Worm (Caenorhabditis elegans) whole organism, mixed stage, embryonic: Measurements from ENCODE around the gene chc-1.

Experiments used
- M03D4.4 ChIP-seq: sonication (generic microtip); optimal IDR thresholded peaks from 2 replicates; lab custom pipeline; 2017; ENCODE audit warnings: mild to moderate bottlenecking, missing genetic modification characterization, missing compliant biosample characterization
- bed-3 ChIP-seq: fragments of 200-800 bp; sonication (Bioruptor generic); optimal IDR thresholded peaks from 3 replicates; lab custom pipeline; 2018; ENCODE audit warnings: mild to moderate bottlenecking, missing genetic modification characterization, moderate library complexity, missing compliant biosample characterization
- blmp-1 ChIP-seq: fragments of 150-350 bp; optimal IDR thresholded peaks from 2 replicates; lab custom pipeline; 2014; ENCODE audit warnings: missing biosample characterization, missing genetic modification characterization
- ceh-39 ChIP-seq: fragments of 150-350 bp; optimal IDR thresholded peaks from 2 replicates; lab custom pipeline; 2014; ENCODE audit warnings: missing biosample characterization, missing genetic modification characterization
- ceh-43 ChIP-seq: fragments of 200-800 bp; sonication (Bioruptor generic); optimal IDR thresholded peaks from 2 replicates; lab custom pipeline; 2018; ENCODE audit warnings: mild to moderate bottlenecking, missing genetic modification characterization, moderate library complexity, missing compliant biosample characterization
- ceh-83 ChIP-seq: fragments of 200-800 bp; sonication (Bioruptor generic); optimal IDR thresholded peaks from 2 replicates; lab custom pipeline; 2018; ENCODE audit warnings: mild to moderate bottlenecking, missing genetic modification characterization, missing compliant biosample characterization
- ces-1 ChIP-seq: fragments of 150-350 bp; optimal IDR thresholded peaks from 2 replicates; lab custom pipeline; 2014; ENCODE audit warnings: missing biosample characterization, missing genetic modification reagents, missing genetic modification characterization
- cnd-1 ChIP-seq: fragments of 200-800 bp; sonication (Bioruptor generic); optimal IDR thresholded peaks from 2 replicates; lab custom pipeline; 2018; ENCODE audit warnings: mild to moderate bottlenecking, missing genetic modification characterization, missing compliant biosample characterization
- drap-1 ChIP-seq: fragments of 200-800 bp; sonication (Bioruptor generic); optimal IDR thresholded peaks from 3 replicates; lab custom pipeline; 2018; ENCODE audit warnings: mild to moderate bottlenecking, missing genetic modification characterization, missing compliant biosample characterization
- elt-3 ChIP-seq: fragments of 150-350 bp; optimal IDR thresholded peaks from 2 replicates; lab custom pipeline; 2014; ENCODE audit warnings: missing biosample characterization, missing genetic modification characterization
- flh-1 ChIP-seq: fragments of 200-800 bp; sonication (Bioruptor generic); optimal IDR thresholded peaks from 2 replicates; lab custom pipeline; 2018; ENCODE audit warnings: mild to moderate bottlenecking, missing genetic modification characterization, moderate library complexity, missing compliant biosample characterization
- ham-2 ChIP-seq: fragments of 200-800 bp; sonication (Bioruptor generic); optimal IDR thresholded peaks from 2 replicates; lab custom pipeline; 2018; ENCODE audit warnings: mild to moderate bottlenecking, missing genetic modification characterization, missing compliant biosample characterization
- hlh-1 ChIP-seq: fragments of 150-350 bp; optimal IDR thresholded peaks from 2 replicates; lab custom pipeline; 2014; ENCODE audit warnings: missing biosample characterization, missing genetic modification reagents, missing genetic modification characterization
- lin-13 ChIP-seq: fragments of 150-350 bp; optimal IDR thresholded peaks from 2 replicates; lab custom pipeline; 2014; ENCODE audit warnings: missing biosample characterization, missing genetic modification characterization
- lin-32 ChIP-seq: fragments of 200-800 bp; sonication (Bioruptor generic); optimal IDR thresholded peaks from 2 replicates; lab custom pipeline; 2018; ENCODE audit warnings: mild to moderate bottlenecking, missing genetic modification characterization, missing compliant biosample characterization
- lsy-2 ChIP-seq: fragments of 150-350 bp; optimal IDR thresholded peaks from 2 replicates; lab custom pipeline; 2014; ENCODE audit warnings: missing biosample characterization, missing genetic modification characterization
- mab-5 ChIP-seq: fragments of 150-350 bp; optimal IDR thresholded peaks from 2 replicates; lab custom pipeline; 2014; ENCODE audit warnings: missing biosample characterization, missing genetic modification characterization
- mep-1 ChIP-seq: fragments of 150-350 bp; optimal IDR thresholded peaks from 2 replicates; lab custom pipeline; 2017; ENCODE audit warnings: missing biosample characterization, missing genetic modification reagents, missing genetic modification characterization, inconsistent platforms
- mls-2 ChIP-seq: sonication (generic microtip); optimal IDR thresholded peaks from 2 replicates; lab custom pipeline; 2016; ENCODE audit warnings: mild to moderate bottlenecking, missing genetic modification characterization, moderate library complexity, missing compliant biosample characterization
- nhr-12 ChIP-seq: fragments of 150-350 bp; optimal IDR thresholded peaks from 2 replicates; lab custom pipeline; 2014; ENCODE audit warnings: missing biosample characterization, missing genetic modification characterization
- nhr-2 ChIP-seq: fragments of 150-350 bp; optimal IDR thresholded peaks from 2 replicates; lab custom pipeline; 2014; ENCODE audit warnings: missing biosample characterization, missing genetic modification characterization
- nhr-237 ChIP-seq: fragments of 150-350 bp; optimal IDR thresholded peaks from 2 replicates; lab custom pipeline; 2014; ENCODE audit warnings: missing biosample characterization, missing genetic modification characterization
- nhr-28 ChIP-seq: fragments of 150-350 bp; optimal IDR thresholded peaks from 2 replicates; lab custom pipeline; 2014; ENCODE audit warnings: missing biosample characterization, missing genetic modification characterization
- nhr-76 ChIP-seq: sonication (generic microtip); optimal IDR thresholded peaks from 2 replicates; lab custom pipeline; 2017; ENCODE audit warnings: missing biosample characterization, missing genetic modification characterization
- pha-4 ChIP-seq: fragments of 150-350 bp; optimal IDR thresholded peaks from 2 replicates; lab custom pipeline; 2018; ENCODE audit warnings: missing biosample characterization, missing genetic modification reagents, missing genetic modification characterization
- sem-2 ChIP-seq: fragments of 200-800 bp; sonication (Bioruptor generic); optimal IDR thresholded peaks from 2 replicates; lab custom pipeline; 2018; ENCODE audit warnings: mild to moderate bottlenecking, missing genetic modification characterization, missing compliant biosample characterization
- snpc-4 ChIP-seq: fragments of 150-350 bp; optimal IDR thresholded peaks from 2 replicates; lab custom pipeline; 2014; ENCODE audit warnings: missing biosample characterization, missing genetic modification characterization
- sptf-1 ChIP-seq: sonication (generic microtip); optimal IDR thresholded peaks from 2 replicates; lab custom pipeline; 2017; ENCODE audit warnings: mild to moderate bottlenecking, missing genetic modification characterization, moderate library complexity, missing compliant biosample characterization
- tbx-8 ChIP-seq: fragments of 200-800 bp; sonication (Bioruptor generic); optimal IDR thresholded peaks from 2 replicates; lab custom pipeline; 2018; ENCODE audit warnings: mild to moderate bottlenecking, missing genetic modification characterization, moderate library complexity, missing compliant biosample characterization
- unc-120 ChIP-seq: sonication (generic microtip); optimal IDR thresholded peaks from 2 replicates; lab custom pipeline; 2017; ENCODE audit warnings: missing genetic modification characterization, missing compliant biosample characterization; ENCODE audit not compliant: poor library complexity, severe bottlenecking
- unc-39 ChIP-seq: fragments of 150-350 bp; optimal IDR thresholded peaks from 2 replicates; lab custom pipeline; 2014; ENCODE audit warnings: missing biosample characterization, missing genetic modification characterization
- unc-62 ChIP-seq: fragments of 150-350 bp; optimal IDR thresholded peaks from 2 replicates; lab custom pipeline; 2014; ENCODE audit warnings: missing biosample characterization, missing genetic modification reagents, missing genetic modification characterization
- zip-8 ChIP-seq: fragments of 150-350 bp; optimal IDR thresholded peaks from 2 replicates; lab custom pipeline; 2014; ENCODE audit warnings: missing biosample characterization, missing genetic modification characterization
- ztf-11 ChIP-seq: fragments of 150-350 bp; optimal IDR thresholded peaks from 2 replicates; lab custom pipeline; 2014; ENCODE audit warnings: missing biosample characterization, missing genetic modification characterization

The chc-1 gene

ce11 chrIII:10236291-10236871 is 32.8 kb downstream of the chc-1 start:
- no peak for TF ChIP-seq M03D4.4 (tag; lab: Kevin White, UChicago)
- TF ChIP-seq flh-1 (GFP tag; lab: Kevin White, UChicago): no peak
- TF ChIP-seq blmp-1 (tag; lab: Kevin White, UChicago): no peak
- TF ChIP-seq nhr-2: no peak
- no peak for TF ChIP-seq nhr-76
- no peak for TF ChIP-seq ces-1
- TF ChIP-seq lin-13 (tag; lab: Kevin White, UChicago): no peak
- TF ChIP-seq mep-1: no peak
- no peak for TF ChIP-seq mab-5 (tag; lab: Kevin White, UChicago)
- TF ChIP-seq lin-32: no peak
- no peak for TF ChIP-seq ztf-11
- no peak for TF ChIP-seq elt-3
- TF ChIP-seq nhr-28 (tag; lab: Kevin White, UChicago): no peak
- no peak for TF ChIP-seq zip-8 (tag; lab: Kevin White, UChicago)
- TF ChIP-seq nhr-12 (tag; lab: Kevin White, UChicago): no peak
- no peak for TF ChIP-seq lsy-2
- TF ChIP-seq tbx-8: no peak

- TF ChIP-seq nhr-12 (tag; lab: Kevin White, UChicago): no peak
Measured at ce11 chrIII:10238448-10239154, 35.0 kb downstream of the chc-1 start, which contains the start of gene Y70G10A.3. Gene Y70G10A.3 (plus strand): TSS chrIII:10239104.

ce11 chrIII:10240073-10240472 is 36.5 kb downstream of the chc-1 start:
- TF ChIP-seq unc-120 (tag; lab: Kevin White, UChicago) (no peak), drap-1 (GFP tag; lab: Kevin White, UChicago) (no peak), blmp-1 (tag; lab: Kevin White, UChicago) (no peak), nhr-2 (no peak), M03D4.4 (tag; lab: Kevin White, UChicago) (no peak), lin-13 (tag; lab: Kevin White, UChicago) (no peak), zip-8 (tag; lab: Kevin White, UChicago) (no peak), nhr-237 (no peak), tbx-8 (no peak)

ce11 chrIII:10241332-10241829 is 37.8 kb downstream of the chc-1 start:
- TF ChIP-seq lsy-2 (no peak), blmp-1 (tag; lab: Kevin White, UChicago) (no peak), ham-2 (GFP tag; lab: Kevin White, UChicago) (no peak), nhr-76 (no peak), unc-39 (tag; lab: Kevin White, UChicago) (no peak), cnd-1 (tag; lab: Kevin White, UChicago) (no peak), tbx-8 (no peak), unc-62 (GFP tag; lab: Kevin White, UChicago) (no peak), bed-3 (GFP tag; lab: Kevin White, UChicago) (no peak), nhr-28 (tag; lab: Kevin White, UChicago) (no peak), ceh-39 (tag; lab: Kevin White, UChicago) (no peak), ces-1 (no peak)
- TF ChIP-seq, all 35 proteins: peak for 0

ce11 chrIII:10244013-10244412 is 40.4 kb downstream of the chc-1 start:
- TF ChIP-seq cnd-1 (tag; lab: Kevin White, UChicago): no peak
- no peak for TF ChIP-seq ceh-43 (GFP tag; lab: Kevin White, UChicago)
- TF ChIP-seq blmp-1 (tag; lab: Kevin White, UChicago): no peak
- TF ChIP-seq nhr-28 (tag; lab: Kevin White, UChicago): no peak
- TF ChIP-seq ham-2 (GFP tag; lab: Kevin White, UChicago): no peak
- no peak for TF ChIP-seq nhr-237
- TF ChIP-seq unc-39 (tag; lab: Kevin White, UChicago): no peak
- TF ChIP-seq nhr-76: no peak
- TF ChIP-seq tbx-8: no peak

- TF ChIP-seq nhr-237 (peak; percentile 66), ham-2 (GFP tag; lab: Kevin White, UChicago) (no peak), hlh-1 (tag; lab: Kevin White, UChicago) (peak; percentile 29), tbx-8 (no peak), cnd-1 (tag; lab: Kevin White, UChicago) (no peak), ceh-83 (GFP tag; lab: Kevin White, UChicago) (no peak), elt-3 (no peak), lin-32 (no peak), flh-1 (GFP tag; lab: Kevin White, UChicago) (no peak), mep-1 (peak; percentile 69), mls-2 (tag; lab: Kevin White, UChicago) (no peak), sptf-1 (tag; lab: Kevin White, UChicago) (no peak), ztf-11 (no peak), snpc-4 (tag; lab: Kevin White, UChicago) (no peak), pha-4 (no peak), drap-1 (GFP tag; lab: Kevin White, UChicago) (no peak), nhr-76 (no peak), bed-3 (GFP tag; lab: Kevin White, UChicago) (no peak), sem-2 (GFP tag; lab: Kevin White, UChicago) (no peak), lsy-2 (peak; percentile 39), ceh-43 (GFP tag; lab: Kevin White, UChicago) (no peak), unc-39 (tag; lab: Kevin White, UChicago) (no peak)
Measured at ce11 chrIII:10248441-10249137, 45.0 kb downstream of the chc-1 start, which contains the start of the genes div-1 and cor-1. Gene div-1 (minus strand): TSS chrIII:10248559. Gene cor-1 (plus strand): TSS chrIII:10249111.
